Fruit fly (Drosophila melanogaster) whole organism, embryonic: ENCODE data around the gene CG7742.
A peak's percentile ranks its signal among the peaks of the same experiment; 100 is the strongest.

Experiments
- CG10979 ChIP-seq: fragments of 200-800 bp; sonication (Bioruptor generic); optimal IDR thresholded peaks from 2 replicates; lab custom pipeline; 2018; ENCODE audit warnings: missing biosample characterization, mild to moderate bottlenecking, missing genetic modification characterization, moderate library complexity
- CG11093 ChIP-seq: fragments of 200-800 bp; sonication (Bioruptor generic); IDR thresholded peaks from 3 replicates; pipeline ENCODE4 v1.3.6; 2022; ENCODE audit warnings: missing biosample characterization, missing genetic modification characterization
- CG12155 ChIP-seq: fragments of 200-800 bp; sonication (Bioruptor generic); optimal IDR thresholded peaks from 3 replicates; lab custom pipeline; 2016; ENCODE audit warnings: missing biosample characterization, missing genetic modification characterization
- CG13123 ChIP-seq: fragments of 200-800 bp; sonication (Bioruptor generic); optimal IDR thresholded peaks from 2 replicates; lab custom pipeline; 2016; ENCODE audit warnings: missing biosample characterization, missing genetic modification characterization
- CG13424 ChIP-seq: fragments of 200-800 bp; sonication (Bioruptor generic); optimal IDR thresholded peaks from 2 replicates; lab custom pipeline; 2019; ENCODE audit warnings: missing biosample characterization, mild to moderate bottlenecking, missing genetic modification characterization, moderate library complexity
- CG14710 ChIP-seq: fragments of 200-800 bp; sonication (Bioruptor generic); optimal IDR thresholded peaks from 3 replicates; lab custom pipeline; 2019; ENCODE audit warnings: missing biosample characterization, mild to moderate bottlenecking, missing genetic modification characterization, moderate library complexity
- CG1832 ChIP-seq: fragments of 200-800 bp; sonication (Bioruptor generic); optimal IDR thresholded peaks from 2 replicates; lab custom pipeline; 2017; ENCODE audit warnings: missing biosample characterization, mild to moderate bottlenecking, missing genetic modification characterization, inconsistent platforms
- CG2120 ChIP-seq: fragments of 200-800 bp; sonication (Bioruptor generic); optimal IDR thresholded peaks from 3 replicates; lab custom pipeline; 2016; ENCODE audit warnings: missing biosample characterization, missing genetic modification characterization
- CG31224 ChIP-seq: fragments of 200-800 bp; sonication (Bioruptor generic); IDR thresholded peaks from 2 replicates; pipeline ENCODE4 v1.3.6; 2022; ENCODE audit warnings: missing biosample characterization, missing genetic modification characterization
- CG33557 ChIP-seq: fragments of 200-800 bp; sonication (Bioruptor generic); optimal IDR thresholded peaks from 2 replicates; lab custom pipeline; 2019; ENCODE audit warnings: missing biosample characterization, mild to moderate bottlenecking, missing genetic modification characterization, moderate library complexity
- CG3407 ChIP-seq: fragments of 200-800 bp; sonication (Bioruptor generic); optimal IDR thresholded peaks from 2 replicates; lab custom pipeline; 2018; ENCODE audit warnings: missing biosample characterization, mild to moderate bottlenecking, missing genetic modification characterization
- CG34224 ChIP-seq: fragments of 200-800 bp; sonication (Bioruptor generic); IDR thresholded peaks from 3 replicates; pipeline ENCODE4 v1.3.6; 2022; ENCODE audit warnings: missing biosample characterization, missing genetic modification characterization; ENCODE audit not compliant: partially characterized antibody
- CG4360 ChIP-seq: fragments of 200-800 bp; sonication (Bioruptor generic); IDR thresholded peaks from 2 replicates; pipeline ENCODE4 v1.3.6; 2022; ENCODE audit warnings: missing biosample characterization, missing genetic modification characterization
- CG4404 ChIP-seq: fragments of 200-800 bp; sonication (Bioruptor generic); IDR thresholded peaks from 2 replicates; pipeline ENCODE4 v1.3.6; 2022; ENCODE audit warnings: missing biosample characterization, missing genetic modification characterization
- CG5180 ChIP-seq: fragments of 200-800 bp; sonication (Bioruptor generic); optimal IDR thresholded peaks from 3 replicates; lab custom pipeline; 2017; ENCODE audit warnings: missing biosample characterization, missing genetic modification characterization, mild to moderate bottlenecking, moderate library complexity, missing genetic modification reagents
- CG6689 ChIP-seq: fragments of 200-800 bp; sonication (Bioruptor generic); IDR thresholded peaks from 2 replicates; pipeline ENCODE4 v1.3.6; 2022; ENCODE audit warnings: missing biosample characterization, missing genetic modification characterization
- CG7271 ChIP-seq: fragments of 200-800 bp; sonication (Bioruptor generic); optimal IDR thresholded peaks from 2 replicates; lab custom pipeline; 2018; ENCODE audit warnings: missing biosample characterization, mild to moderate bottlenecking, missing genetic modification characterization, moderate library complexity
- CG7786 ChIP-seq: fragments of 200-800 bp; sonication (Bioruptor generic); optimal IDR thresholded peaks from 2 replicates; lab custom pipeline; 2016; ENCODE audit warnings: missing biosample characterization, missing genetic modification characterization
- CG9437 ChIP-seq: fragments of 200-800 bp; sonication (Bioruptor generic); optimal IDR thresholded peaks from 2 replicates; lab custom pipeline; 2018; ENCODE audit warnings: missing biosample characterization, mild to moderate bottlenecking, missing genetic modification characterization
- CG9932 ChIP-seq: fragments of 200-800 bp; sonication (Bioruptor generic); IDR thresholded peaks from 2 replicates; pipeline ENCODE4 v1.3.6; 2022; ENCODE audit warnings: missing biosample characterization, missing genetic modification characterization
- Ets65A ChIP-seq: fragments of 200-800 bp; sonication (Bioruptor generic); peaks from one replicate; lab custom pipeline; 2016; ENCODE audit warnings: missing biosample characterization, missing genetic modification characterization
- Ets97D ChIP-seq: fragments of 200-800 bp; sonication (Bioruptor generic); optimal IDR thresholded peaks from 3 replicates; lab custom pipeline; 2016; ENCODE audit warnings: missing biosample characterization, missing genetic modification characterization
- Gug ChIP-seq: fragments of 200-800 bp; sonication (Bioruptor generic); IDR thresholded peaks from 4 replicates; pipeline ENCODE4 v1.3.6; 2022; ENCODE audit warnings: missing biosample characterization, missing genetic modification characterization
- HLHmδ ChIP-seq: fragments of 200-800 bp; sonication (Bioruptor generic); optimal IDR thresholded peaks from 2 replicates; lab custom pipeline; 2018; ENCODE audit warnings: missing biosample characterization, mild to moderate bottlenecking, missing genetic modification characterization, moderate library complexity
- Hmx ChIP-seq: fragments of 200-800 bp; sonication (Bioruptor generic); optimal IDR thresholded peaks from 2 replicates; lab custom pipeline; 2016; ENCODE audit warnings: missing biosample characterization, missing genetic modification characterization
- Mad ChIP-seq: fragments of 200-800 bp; sonication (Bioruptor generic); optimal IDR thresholded peaks from 2 replicates; lab custom pipeline; 2016; ENCODE audit warnings: missing biosample characterization, missing genetic modification characterization
- Meics ChIP-seq: fragments of 200-800 bp; sonication (Bioruptor generic); optimal IDR thresholded peaks from 2 replicates; lab custom pipeline; 2017; ENCODE audit warnings: missing biosample characterization, mild to moderate bottlenecking, missing genetic modification characterization
- Mrtf ChIP-seq: fragments of 200-800 bp; sonication (Bioruptor generic); IDR thresholded peaks from 3 replicates; pipeline ENCODE4 v1.3.6; 2022; ENCODE audit warnings: missing biosample characterization, missing genetic modification characterization
- Stat92E ChIP-seq, 3 experiments: fragments of >200 bp in 2 of 3; fragments of 200-800 bp in 1 of 3; sonication (Bioruptor generic) in 1 of 3; optimal IDR thresholded peaks; 2 replicates each; lab custom pipeline; 2017 to 2019; ENCODE audit warnings: missing biosample characterization in 3 of 3, missing genetic modification characterization in 3 of 3, mild to moderate bottlenecking in 1 of 3, moderate library complexity in 1 of 3
- Vsx1 ChIP-seq: fragments of 200-800 bp; sonication (Bioruptor generic); optimal IDR thresholded peaks from 2 replicates; lab custom pipeline; 2017; ENCODE audit warnings: missing biosample characterization, mild to moderate bottlenecking, missing genetic modification characterization, missing genetic modification reagents
- abd-A ChIP-seq: fragments of 200-800 bp; sonication (Bioruptor generic); optimal IDR thresholded peaks from 3 replicates; lab custom pipeline; 2019; ENCODE audit warnings: missing biosample characterization, mild to moderate bottlenecking, missing genetic modification characterization, moderate library complexity
- ash1 ChIP-seq: fragments of 200-800 bp; sonication (Bioruptor generic); optimal IDR thresholded peaks from 2 replicates; lab custom pipeline; 2018; ENCODE audit warnings: missing biosample characterization, mild to moderate bottlenecking, missing genetic modification characterization
- az2 ChIP-seq: fragments of 200-800 bp; sonication (Bioruptor generic); optimal IDR thresholded peaks from 3 replicates; lab custom pipeline; 2016; ENCODE audit warnings: missing biosample characterization, missing genetic modification characterization
- cas ChIP-seq: fragments of 200-800 bp; sonication (Bioruptor generic); IDR thresholded peaks from 2 replicates; pipeline ENCODE4 v1.3.6; 2022; ENCODE audit warnings: missing biosample characterization, missing genetic modification characterization
- chif ChIP-seq, 2 experiments: fragments of 200-800 bp; sonication (Bioruptor generic); optimal IDR thresholded peaks; 3 replicates each; lab custom pipeline; 2016; ENCODE audit warnings: missing biosample characterization in 2 of 2, missing genetic modification characterization in 2 of 2
- en ChIP-seq: fragments of 200-800 bp; sonication (Bioruptor generic); optimal IDR thresholded peaks from 2 replicates; lab custom pipeline; 2016; ENCODE audit warnings: missing biosample characterization, missing genetic modification characterization
- esg ChIP-seq: fragments of 200-800 bp; sonication (Bioruptor generic); conservative IDR thresholded peaks from 2 replicates; pipeline ENCODE4 v1.3.6; 2022; ENCODE audit warnings: missing biosample characterization, missing genetic modification characterization
- grn ChIP-seq: fragments of 200-800 bp; sonication (Bioruptor generic); optimal IDR thresholded peaks from 3 replicates; lab custom pipeline; 2017; ENCODE audit warnings: missing biosample characterization, missing genetic modification characterization
- ham ChIP-seq: fragments of 200-800 bp; sonication (Bioruptor generic); IDR thresholded peaks from 2 replicates; pipeline ENCODE4 v1.3.6; 2022; ENCODE audit warnings: missing biosample characterization, missing genetic modification characterization
- ken ChIP-seq: fragments of 200-800 bp; sonication (Bioruptor generic); IDR thresholded peaks from 3 replicates; pipeline ENCODE4 v1.3.6; 2022; ENCODE audit warnings: missing biosample characterization, missing genetic modification characterization
- knrl ChIP-seq: fragments of 200-800 bp; sonication (Bioruptor generic); IDR thresholded peaks from 3 replicates; pipeline ENCODE4 v1.3.6; 2022; ENCODE audit warnings: missing biosample characterization, missing genetic modification characterization; ENCODE audit not compliant: partially characterized antibody
- pfk ChIP-seq: fragments of 200-800 bp; sonication (Bioruptor generic); optimal IDR thresholded peaks from 2 replicates; lab custom pipeline; 2018; ENCODE audit warnings: missing biosample characterization, mild to moderate bottlenecking, missing genetic modification characterization, moderate library complexity
- psq ChIP-seq: fragments of 200-800 bp; sonication (Bioruptor generic); optimal IDR thresholded peaks from 2 replicates; lab custom pipeline; 2017; ENCODE audit warnings: missing biosample characterization, missing genetic modification characterization
- repo ChIP-seq: fragments of 200-800 bp; sonication (Bioruptor generic); optimal IDR thresholded peaks from 2 replicates; lab custom pipeline; 2016; ENCODE audit warnings: missing biosample characterization, missing genetic modification characterization
- salm ChIP-seq: fragments of 200-800 bp; sonication (Bioruptor generic); optimal IDR thresholded peaks from 2 replicates; lab custom pipeline; 2018; ENCODE audit warnings: missing biosample characterization, mild to moderate bottlenecking, missing genetic modification characterization
- sisA ChIP-seq: fragments of 200-800 bp; sonication (Bioruptor generic); IDR thresholded peaks from 2 replicates; pipeline ENCODE4 v1.3.6; 2022; ENCODE audit warnings: missing biosample characterization, missing genetic modification characterization
- stwl ChIP-seq: fragments of 200-800 bp; sonication (Bioruptor generic); optimal IDR thresholded peaks from 3 replicates; lab custom pipeline; 2018; ENCODE audit warnings: missing biosample characterization, mild to moderate bottlenecking, missing genetic modification characterization, moderate library complexity
- tio ChIP-seq: fragments of 200-800 bp; sonication (Bioruptor generic); optimal IDR thresholded peaks from 2 replicates; lab custom pipeline; 2017; ENCODE audit warnings: missing biosample characterization, missing genetic modification characterization, inconsistent platforms
- unpg ChIP-seq: fragments of 200-800 bp; sonication (Bioruptor generic); optimal IDR thresholded peaks from 3 replicates; lab custom pipeline; 2018; ENCODE audit warnings: missing biosample characterization, mild to moderate bottlenecking, missing genetic modification characterization, moderate library complexity
- zen2 ChIP-seq: fragments of 200-800 bp; sonication (Bioruptor generic); IDR thresholded peaks from 3 replicates; pipeline ENCODE4 v1.3.6; 2022; ENCODE audit warnings: missing biosample characterization, missing genetic modification characterization; ENCODE audit not compliant: partially characterized antibody

Gene CG7742

dm6 chr2L:5209244-5210144 lies 5.4 kb downstream of the CG7742 start (continued):
- TF ChIP-seq CG31224 (GFP tag; lab: Robert Waterston, UW) (no peak), tio (peak; percentile 49), ken (GFP tag; lab: Robert Waterston, UW) (no peak), salm (tag; lab: Kevin White, UChicago) (no peak), CG13123 (GFP tag; lab: Kevin White, UChicago) (no peak), Ets97D (GFP tag; lab: Kevin White, UChicago) (no peak), az2 (GFP tag; lab: Kevin White, UChicago) (no peak), sisA (no peak), pfk (GFP tag; lab: Kevin White, UChicago) (no peak), CG3407 (no peak), ash1 (GFP tag; lab: Kevin White, UChicago) (no peak), Gug (GFP tag; lab: Robert Waterston, UW) (no peak), ham (GFP tag; lab: Robert Waterston, UW) (no peak), CG4404 (GFP tag; lab: Robert Waterston, UW) (no peak), Stat92E (GFP tag; optimal IDR thresholded peaks at IDR 0.05; lab: Kevin White, UChicago) (peak in 1 of 3 experiments; percentile 55), CG13424 (tag; lab: Kevin White, UChicago) (peak; percentile 11), chif (GFP tag; optimal IDR thresholded peaks at IDR 0.05; lab: Kevin White, UChicago) (peak in 1 of 2 experiments; percentile 5), Meics (GFP tag; lab: Kevin White, UChicago) (peak; percentile 39), psq (GFP tag; lab: Kevin White, UChicago) (no peak), CG1832 (GFP tag; lab: Kevin White, UChicago) (no peak), CG4360 (no peak), CG2120 (peak; percentile 65), abd-A (no peak), HLHmδ (GFP tag; lab: Kevin White, UChicago) (no peak), zen2 (GFP tag; lab: Robert Waterston, UW) (no peak), stwl (tag; lab: Kevin White, UChicago) (peak; percentile 7), Mad (GFP tag; lab: Kevin White, UChicago) (no peak), CG14710 (tag; lab: Kevin White, UChicago) (no peak), CG7786 (GFP tag; lab: Kevin White, UChicago) (peak; percentile 29), CG5180 (peak; percentile 98), CG12155 (GFP tag; lab: Kevin White, UChicago) (no peak), CG9437 (peak; percentile 15), repo (GFP tag; lab: Kevin White, UChicago) (no peak), grn (peak; percentile 98)

dm6 chr2L:5208581-5208980 lies 6.3 kb downstream of the CG7742 start:
- no peak for TF ChIP-seq en
- no peak for TF ChIP-seq knrl (GFP tag; lab: Robert Waterston, UW)
- TF ChIP-seq CG1832 (GFP tag; lab: Kevin White, UChicago) = peak; percentile 16
- no peak for TF ChIP-seq unpg (GFP tag; lab: Kevin White, UChicago)
- TF ChIP-seq CG7271 (tag; lab: Kevin White, UChicago) = no peak
- TF ChIP-seq CG9932 (GFP tag; lab: Robert Waterston, UW) = no peak
- TF ChIP-seq Mrtf (GFP tag; lab: Robert Waterston, UW) = no peak
- peak; percentile 44; the same call in 1 of the 3 replicates for TF ChIP-seq CG11093 (GFP tag; lab: Robert Waterston, UW)
- TF ChIP-seq Ets65A (GFP tag; lab: Kevin White, UChicago) = peak; percentile 96
- no peak for TF ChIP-seq CG10979 (tag; lab: Kevin White, UChicago)
- no peak for TF ChIP-seq esg (GFP tag; lab: Robert Waterston, UW)
- no peak for TF ChIP-seq CG6689
- no peak for TF ChIP-seq Vsx1 (GFP tag; lab: Kevin White, UChicago)
- no peak for TF ChIP-seq CG33557
- no peak for TF ChIP-seq cas (GFP tag; lab: Robert Waterston, UW)
- no peak for TF ChIP-seq CG34224 (GFP tag; lab: Robert Waterston, UW)
- no peak for TF ChIP-seq Hmx
- TF ChIP-seq CG13123 (GFP tag; lab: Kevin White, UChicago) = no peak
